Worm (Caenorhabditis elegans) whole organism, L3 larva: Measurements from ENCODE around the gene ZK218.11.

Experiments
- R02D3.7 ChIP-seq: fragments of 150-350 bp; optimal IDR thresholded peaks from 2 replicates; lab custom pipeline; 2014; ENCODE audit warnings: missing biosample characterization, missing genetic modification characterization
- ZK546.5 ChIP-seq: sonication (generic microtip); optimal IDR thresholded peaks from 2 replicates; lab custom pipeline; 2017; ENCODE audit warnings: missing biosample characterization, missing genetic modification characterization
- aly-2 ChIP-seq: fragments of 150-350 bp; optimal IDR thresholded peaks from 2 replicates; lab custom pipeline; 2014; ENCODE audit warnings: missing biosample characterization, missing genetic modification characterization
- ama-1 ChIP-seq: fragments of 150-350 bp; optimal IDR thresholded peaks from 2 replicates; lab custom pipeline; 2018
- ceh-16 ChIP-seq: sonication (generic microtip); optimal IDR thresholded peaks from 2 replicates; lab custom pipeline; 2017; ENCODE audit warnings: missing biosample characterization, missing genetic modification characterization
- ceh-28 ChIP-seq: fragments of 150-350 bp; optimal IDR thresholded peaks from 2 replicates; lab custom pipeline; 2014; ENCODE audit warnings: missing biosample characterization, missing genetic modification reagents, missing genetic modification characterization
- ceh-9 ChIP-seq: sonication (generic microtip); optimal IDR thresholded peaks from 2 replicates; lab custom pipeline; 2018; ENCODE audit warnings: missing biosample characterization, missing genetic modification characterization
- daf-12 ChIP-seq: fragments of 150-350 bp; optimal IDR thresholded peaks from 2 replicates; lab custom pipeline; 2014; ENCODE audit warnings: missing biosample characterization, missing genetic modification reagents, missing genetic modification characterization
- egl-27 ChIP-seq: sonication (generic microtip); optimal IDR thresholded peaks from 4 replicates; lab custom pipeline; 2017; ENCODE audit warnings: missing biosample characterization, missing genetic modification reagents, missing genetic modification characterization
- egl-5 ChIP-seq: fragments of 150-350 bp; optimal IDR thresholded peaks from 2 replicates; lab custom pipeline; 2017; ENCODE audit warnings: missing biosample characterization, missing genetic modification reagents, missing genetic modification characterization, inconsistent platforms
- elt-1 ChIP-seq: fragments of 150-350 bp; optimal IDR thresholded peaks from 2 replicates; lab custom pipeline; 2014; ENCODE audit warnings: missing biosample characterization, missing genetic modification characterization
- elt-2 ChIP-seq: sonication (generic microtip); optimal IDR thresholded peaks from 2 replicates; lab custom pipeline; 2016; ENCODE audit warnings: missing genetic modification reagents, mild to moderate bottlenecking, missing genetic modification characterization, missing compliant biosample characterization
- elt-3 ChIP-seq, 3 experiments: fragments of 150-350 bp in 1 of 3; sonication (generic microtip) in 2 of 3; optimal IDR thresholded peaks; 2 replicates in 2 of 3; 4 replicates in 1 of 3; lab custom pipeline; 2014 to 2017; ENCODE audit warnings: missing biosample characterization in 3 of 3, missing genetic modification characterization in 3 of 3
- fkh-10 ChIP-seq: sonication (generic microtip); optimal IDR thresholded peaks from 2 replicates; lab custom pipeline; 2017; ENCODE audit warnings: missing biosample characterization, missing genetic modification reagents, missing genetic modification characterization
- fos-1 ChIP-seq: fragments of 150-350 bp; optimal IDR thresholded peaks from 2 replicates; lab custom pipeline; 2014; ENCODE audit warnings: missing biosample characterization, missing genetic modification characterization
- hmg-11 ChIP-seq: sonication (generic microtip); optimal IDR thresholded peaks from 2 replicates; lab custom pipeline; 2016; ENCODE audit warnings: missing genetic modification characterization, missing compliant biosample characterization
- jun-1 ChIP-seq: fragments of 150-350 bp; optimal IDR thresholded peaks from 2 replicates; lab custom pipeline; 2014; ENCODE audit warnings: missing biosample characterization, missing genetic modification reagents, missing genetic modification characterization
- lin-15B ChIP-seq: fragments of 150-350 bp; optimal IDR thresholded peaks from 2 replicates; lab custom pipeline; 2014; ENCODE audit warnings: missing biosample characterization, missing genetic modification characterization
- lin-39 ChIP-seq: fragments of 150-350 bp; optimal IDR thresholded peaks from 2 replicates; lab custom pipeline; 2018; ENCODE audit warnings: missing biosample characterization, missing genetic modification reagents, missing genetic modification characterization
- lsy-12 ChIP-seq: sonication (generic microtip); optimal IDR thresholded peaks from 2 replicates; lab custom pipeline; 2016; ENCODE audit warnings: mild to moderate bottlenecking, missing genetic modification characterization, missing compliant biosample characterization
- mdl-1 ChIP-seq: fragments of 150-350 bp; optimal IDR thresholded peaks from 2 replicates; lab custom pipeline; 2014; ENCODE audit warnings: missing biosample characterization, missing genetic modification characterization
- mml-1 ChIP-seq: fragments of 150-350 bp; sonication (generic microtip); optimal IDR thresholded peaks from 3 replicates; lab custom pipeline; 2014; ENCODE audit warnings: missing biosample characterization, missing genetic modification characterization
- nfya-1 ChIP-seq: sonication (generic microtip); optimal IDR thresholded peaks from 2 replicates; lab custom pipeline; 2017; ENCODE audit warnings: missing genetic modification characterization, mild to moderate bottlenecking, missing compliant biosample characterization, antibody characterized with exemption, moderate library complexity; ENCODE audit not compliant: insufficient read depth
- nhr-12 ChIP-seq: fragments of 150-350 bp; optimal IDR thresholded peaks from 2 replicates; lab custom pipeline; 2014; ENCODE audit warnings: missing biosample characterization, missing genetic modification characterization
- nhr-23 ChIP-seq: fragments of 150-350 bp; optimal IDR thresholded peaks from 2 replicates; lab custom pipeline; 2014; ENCODE audit warnings: missing biosample characterization, missing genetic modification reagents, missing genetic modification characterization
- nhr-237 ChIP-seq: fragments of 150-350 bp; optimal IDR thresholded peaks from 2 replicates; lab custom pipeline; 2014; ENCODE audit warnings: missing biosample characterization, missing genetic modification characterization
- nhr-25 ChIP-seq: sonication (generic microtip); optimal IDR thresholded peaks from 2 replicates; lab custom pipeline; 2017; ENCODE audit warnings: missing biosample characterization, missing genetic modification characterization
- nhr-28 ChIP-seq: fragments of 150-350 bp; optimal IDR thresholded peaks from 2 replicates; lab custom pipeline; 2014; ENCODE audit warnings: missing biosample characterization, missing genetic modification characterization
- nhr-67 ChIP-seq: fragments of 150-350 bp; optimal IDR thresholded peaks from 2 replicates; lab custom pipeline; 2014; ENCODE audit warnings: missing biosample characterization, missing genetic modification characterization
- nhr-76 ChIP-seq: fragments of 150-350 bp; sonication (generic microtip); optimal IDR thresholded peaks from 5 replicates; lab custom pipeline; 2014; ENCODE audit warnings: missing biosample characterization, missing genetic modification characterization
- nhr-77 ChIP-seq: fragments of 150-350 bp; optimal IDR thresholded peaks from 2 replicates; lab custom pipeline; 2014; ENCODE audit warnings: missing biosample characterization, missing genetic modification characterization
- pha-4 ChIP-seq: fragments of 150-350 bp; optimal IDR thresholded peaks from 2 replicates; lab custom pipeline; 2014; ENCODE audit warnings: missing biosample characterization, missing genetic modification reagents, missing genetic modification characterization
- pqm-1 ChIP-seq: fragments of 150-350 bp; optimal IDR thresholded peaks from 2 replicates; lab custom pipeline; 2017; ENCODE audit warnings: missing biosample characterization, missing genetic modification characterization, inconsistent platforms
- sea-2 ChIP-seq: fragments of 150-350 bp; sonication (generic microtip); optimal IDR thresholded peaks from 4 replicates; lab custom pipeline; 2014; ENCODE audit warnings: missing biosample characterization, missing genetic modification reagents, missing genetic modification characterization
- skn-1 ChIP-seq: fragments of 150-350 bp; optimal IDR thresholded peaks from 2 replicates; lab custom pipeline; 2014; ENCODE audit warnings: missing biosample characterization, missing genetic modification characterization
- tbx-2 ChIP-seq: sonication (generic microtip); optimal IDR thresholded peaks from 2 replicates; lab custom pipeline; 2016; ENCODE audit warnings: mild to moderate bottlenecking, missing genetic modification characterization, missing compliant biosample characterization
- unc-39 ChIP-seq: sonication (generic microtip); optimal IDR thresholded peaks from 4 replicates; lab custom pipeline; 2017; ENCODE audit warnings: missing biosample characterization, missing genetic modification characterization
- unc-62 ChIP-seq: fragments of 150-350 bp; sonication (generic microtip); optimal IDR thresholded peaks from 4 replicates; lab custom pipeline; 2014; ENCODE audit warnings: missing biosample characterization, missing genetic modification reagents, missing genetic modification characterization
- ztf-4 ChIP-seq: fragments of 150-350 bp; optimal IDR thresholded peaks from 2 replicates; lab custom pipeline; 2014; ENCODE audit warnings: missing biosample characterization, missing genetic modification characterization

The ZK218.11 gene

DNA sequence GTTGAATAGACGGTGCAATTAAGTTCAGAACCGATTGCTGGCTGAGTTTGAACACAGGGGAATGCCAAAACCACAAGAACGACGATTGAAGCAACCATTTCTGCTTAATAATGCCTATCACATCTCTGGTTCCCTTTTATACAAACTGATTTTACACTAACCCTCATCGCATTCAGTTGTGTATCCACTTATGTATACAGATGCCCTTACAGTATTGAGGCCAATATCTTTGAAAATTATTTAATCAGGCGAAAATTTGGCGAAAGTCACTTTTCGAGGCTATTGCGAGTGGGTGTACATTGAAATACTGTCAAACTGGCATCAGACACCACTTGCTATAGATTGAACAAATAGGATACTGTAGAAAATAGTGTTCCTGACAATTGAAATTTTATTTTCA, 9.5 kb downstream of the ZK218.11 start, which contains the start of the genes ZK218.3 and ZK218.4:
Gene ZK218.3 (minus strand): TSS at position 101 of the 400 bp plus-strand sequence.
Gene ZK218.4 (plus strand): TSS at position 186 of the 400 bp plus-strand sequence.
- no peak for TF ChIP-seq ztf-4
- no peak for TF ChIP-seq nhr-25
- no peak for TF ChIP-seq sea-2 (GFP tag; lab: Kevin White, UChicago)
- TF ChIP-seq R02D3.7: no peak
- no peak for TF ChIP-seq mdl-1 (tag; lab: Kevin White, UChicago)
- TF ChIP-seq ceh-9: no peak
- no peak for TF ChIP-seq nhr-67 (tag; lab: Kevin White, UChicago)
- TF ChIP-seq lsy-12 (tag; lab: Kevin White, UChicago): no peak
- TF ChIP-seq nhr-237 (tag; lab: Kevin White, UChicago): no peak
- no peak for TF ChIP-seq nhr-12 (tag; lab: Kevin White, UChicago)
- TF ChIP-seq elt-1 (tag; lab: Kevin White, UChicago): no peak
- TF ChIP-seq nhr-76 (tag; lab: Kevin White, UChicago): no peak
- TF ChIP-seq egl-27 (tag; lab: Kevin White, UChicago): no peak
- no peak for TF ChIP-seq ama-1 (lab: Kevin White, UChicago)
- no peak for TF ChIP-seq nhr-28 (tag; lab: Kevin White, UChicago)
- no peak for TF ChIP-seq daf-12 (tag; lab: Kevin White, UChicago)
- TF ChIP-seq tbx-2 (tag; lab: Kevin White, UChicago): no peak
- TF ChIP-seq hmg-11: no peak

DNA sequence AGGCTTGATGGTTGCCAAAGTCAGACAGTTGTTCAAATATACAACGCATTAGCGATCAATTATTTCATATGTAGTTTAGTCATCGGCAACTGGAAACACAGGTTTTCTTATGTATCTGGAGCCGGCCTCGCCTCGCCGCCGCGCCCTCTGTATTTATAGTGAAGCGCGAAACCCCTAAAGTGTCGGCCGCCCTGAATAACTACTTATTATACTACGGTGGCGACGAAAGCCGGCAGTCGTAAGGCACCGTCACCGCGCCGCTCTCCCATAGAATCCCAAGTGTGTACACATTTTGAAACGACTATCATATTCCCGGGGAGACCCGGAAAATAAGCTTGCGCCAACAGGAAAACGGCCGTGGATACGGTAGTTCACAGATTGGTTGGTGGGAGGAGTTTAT, 13.6 kb downstream of the ZK218.11 start:
- no peak for TF ChIP-seq elt-3 (tag; optimal IDR thresholded peaks at IDR 0.05; lab: Kevin White, UChicago)
- TF ChIP-seq nhr-28 (tag; lab: Kevin White, UChicago): no peak
- no peak for TF ChIP-seq ZK546.5 (tag; lab: Kevin White, UChicago)
- TF ChIP-seq nhr-25: no peak
- TF ChIP-seq aly-2 (tag; lab: Kevin White, UChicago): no peak
- no peak for TF ChIP-seq sea-2 (GFP tag; lab: Kevin White, UChicago)
- TF ChIP-seq egl-5: no peak
- TF ChIP-seq nfya-1 (tag; lab: Kevin White, UChicago): no peak
- no peak for TF ChIP-seq lin-15B (tag; lab: Kevin White, UChicago)
- no peak for TF ChIP-seq ama-1 (lab: Kevin White, UChicago)
- no peak for TF ChIP-seq mml-1 (tag; lab: Kevin White, UChicago)
- TF ChIP-seq egl-27 (tag; lab: Kevin White, UChicago): no peak
- no peak for TF ChIP-seq daf-12 (tag; lab: Kevin White, UChicago)
- TF ChIP-seq ztf-4: no peak
- TF ChIP-seq lin-39 (tag; lab: Kevin White, UChicago): no peak
- no peak for TF ChIP-seq pha-4 (tag; lab: Kevin White, UChicago)
- TF ChIP-seq, all 47 proteins: peak for 0

DNA sequence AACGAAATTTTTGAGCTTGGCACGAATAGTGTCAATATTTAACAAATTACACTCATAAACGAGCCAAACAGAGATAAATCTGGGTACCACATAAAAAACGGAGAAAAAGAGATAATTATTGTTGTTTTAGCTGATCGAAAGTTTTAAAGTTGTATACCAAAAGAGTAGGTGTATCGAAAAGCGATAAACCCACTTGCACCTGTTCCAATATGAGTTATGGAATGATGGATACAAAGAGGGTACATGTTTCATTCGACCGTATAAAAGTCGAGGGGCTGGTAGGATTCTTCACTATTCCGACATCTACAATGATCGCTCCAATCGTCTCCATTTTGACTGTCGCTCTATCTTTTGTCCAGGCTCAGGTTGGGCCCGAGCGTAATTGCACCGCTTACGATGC, 15.9 kb downstream of the ZK218.11 start, which contains the start of gene ZK218.1:
Gene ZK218.1 (plus strand): TSS at position 301 of the 400 bp plus-strand sequence.
- TF ChIP-seq ceh-28 (tag; lab: Kevin White, UChicago) (no peak), sea-2 (GFP tag; lab: Kevin White, UChicago) (no peak), unc-39 (tag; lab: Kevin White, UChicago) (no peak), fkh-10 (no peak), ceh-16 (tag; lab: Kevin White, UChicago) (no peak), jun-1 (tag; lab: Kevin White, UChicago) (no peak), nhr-67 (tag; lab: Kevin White, UChicago) (no peak), elt-2 (tag; lab: Kevin White, UChicago) (no peak), unc-62 (GFP tag; lab: Kevin White, UChicago) (no peak), pha-4 (tag; lab: Kevin White, UChicago) (no peak), nhr-77 (no peak), lin-39 (tag; lab: Kevin White, UChicago) (no peak), nhr-23 (no peak), egl-27 (tag; lab: Kevin White, UChicago) (no peak), R02D3.7 (no peak), hmg-11 (no peak), nhr-76 (tag; lab: Kevin White, UChicago) (no peak)
- TF ChIP-seq, all 47 proteins: peak for 0

DNA sequence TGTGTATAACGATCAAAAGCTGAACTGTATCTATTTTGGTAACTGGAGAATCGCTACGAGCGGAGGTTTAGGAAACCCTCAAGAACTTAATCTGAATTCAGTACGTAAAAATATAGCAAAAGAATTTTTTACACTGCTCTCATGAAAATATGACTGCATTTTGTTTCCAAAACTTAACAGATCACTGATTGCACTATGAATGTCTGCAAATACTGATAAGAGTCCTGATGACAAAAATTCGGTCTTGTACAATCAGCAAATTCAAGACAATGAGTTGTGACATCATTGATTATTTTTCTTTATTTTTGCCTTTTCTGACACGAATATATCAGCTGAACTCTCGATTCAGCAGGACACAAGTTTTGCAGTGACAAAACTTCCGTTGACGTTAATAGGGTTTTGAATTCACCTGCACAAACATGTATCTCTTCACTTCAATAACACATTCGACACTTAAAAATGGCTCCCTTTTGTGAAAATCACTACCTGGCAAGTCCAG, 18.2 kb downstream of the ZK218.11 start, which contains the start of gene srh-237:
Gene srh-237 (plus strand): TSS at position 449 of the 499 bp plus-strand sequence.
- TF ChIP-seq pqm-1 (tag; lab: Kevin White, UChicago): peak; percentile 80
- no peak for TF ChIP-seq R02D3.7
- no peak for TF ChIP-seq unc-39 (tag; lab: Kevin White, UChicago)
- TF ChIP-seq skn-1: peak; percentile 35
- TF ChIP-seq ceh-16 (tag; lab: Kevin White, UChicago): no peak
- no peak for TF ChIP-seq lin-15B (tag; lab: Kevin White, UChicago)
- no peak for TF ChIP-seq egl-5
- TF ChIP-seq mml-1 (tag; lab: Kevin White, UChicago): no peak
- peak; percentile 79 for TF ChIP-seq elt-2 (tag; lab: Kevin White, UChicago)
- TF ChIP-seq mdl-1 (tag; lab: Kevin White, UChicago): no peak
- no peak for TF ChIP-seq nhr-237 (tag; lab: Kevin White, UChicago)
- TF ChIP-seq ztf-4: no peak
- no peak for TF ChIP-seq nfya-1 (tag; lab: Kevin White, UChicago)
- TF ChIP-seq unc-62 (GFP tag; lab: Kevin White, UChicago): no peak
- TF ChIP-seq fos-1 (tag; lab: Kevin White, UChicago): no peak
